Worm (Caenorhabditis elegans): ENCODE data around the gene W08E12.6.

DNA sequence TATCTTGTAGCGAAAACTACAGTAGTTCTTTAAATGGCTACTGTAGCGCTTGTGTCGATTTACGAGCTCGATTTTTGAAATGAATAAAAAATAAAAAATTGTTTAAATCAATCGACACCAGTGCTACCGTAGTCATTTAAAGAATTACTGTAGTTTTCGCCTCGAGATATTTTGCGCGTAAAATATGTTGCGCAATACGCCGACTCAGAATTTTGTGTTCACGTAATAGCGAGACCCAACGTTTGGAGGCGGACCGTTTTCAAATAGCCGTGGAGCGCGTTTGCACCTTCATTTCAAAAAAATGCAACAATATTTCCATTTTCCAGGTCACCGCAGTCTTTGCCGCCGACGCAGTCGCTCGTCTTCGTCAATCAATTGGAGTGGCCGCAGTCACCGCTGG is 38.2 kb upstream of the W08E12.6 start:
- no peak for TF ChIP-seq ref-1 (GFP tag; conservative IDR thresholded peaks at IDR 0.05)
- no peak for TF ChIP-seq flt-1 (GFP tag; IDR thresholded peaks at IDR 0.05)
- no peak for TF ChIP-seq klf-2 (GFP tag; conservative IDR thresholded peaks at IDR 0.05)
- TF ChIP-seq med-1 (GFP tag; optimal IDR thresholded peaks at IDR 0.05; ENCODE audit: insufficient read depth), result no peak
- TF ChIP-seq ztf-23 (GFP tag; IDR thresholded peaks at IDR 0.05), result no peak
- TF ChIP-seq ztf-29 (GFP tag; IDR thresholded peaks at IDR 0.05), result no peak
- no peak for TF ChIP-seq cog-1 (tag; optimal IDR thresholded peaks at IDR 0.05)
- no peak for TF ChIP-seq tab-1 (GFP tag; IDR thresholded peaks at IDR 0.05)
- no peak for TF ChIP-seq T22C8.4 (GFP tag; IDR thresholded peaks at IDR 0.05)
